Fruit fly (Drosophila melanogaster): Measurements from ENCODE around the gene Nup35.
A peak's percentile ranks its signal among the peaks of the same experiment; 100 is the strongest.

Nup35 gene

dm6 chrX:18647961-18648360, at the start of gene Nup35:
Nup35 (plus strand) TSS chrX:18648182.
- TF ChIP-seq CG8632 (GFP tag; optimal IDR thresholded peaks at IDR 0.05), result no peak
- peak; percentile 18 for TF ChIP-seq svp (GFP tag)
- TF ChIP-seq Eip78C (GFP tag), result peak; percentile 12
- no peak for TF ChIP-seq CG11902 (GFP tag; optimal IDR thresholded peaks at IDR 0.05)

dm6 chrX:18613434-18613833, 34.5 kb upstream of the Nup35 start:
- TF ChIP-seq Smox (GFP tag; optimal IDR thresholded peaks at IDR 0.05) (peak; percentile 31), CG6163 (GFP tag; IDR thresholded peaks at IDR 0.05) (peak; percentile 48; the same call in 1 of the 3 replicates), CG10631 (GFP tag; optimal IDR thresholded peaks at IDR 0.05) (peak; percentile 22), salr (GFP tag; optimal IDR thresholded peaks at IDR 0.05) (no peak), Sox102F (GFP tag; optimal IDR thresholded peaks at IDR 0.05) (peak; percentile 29), CG8632 (GFP tag; optimal IDR thresholded peaks at IDR 0.05) (no peak), Ets21C (GFP tag; optimal IDR thresholded peaks at IDR 0.05) (peak; percentile 27), svp (GFP tag) (peak; percentile 64), spab (GFP tag; optimal IDR thresholded peaks at IDR 0.05) (peak; percentile 9), OdsH (GFP tag; optimal IDR thresholded peaks at IDR 0.05) (peak; percentile 22), Eip75B (GFP tag; optimal IDR thresholded peaks at IDR 0.05) (peak; percentile 19), Eip78C (GFP tag) (peak; percentile 63), CG10669 (GFP tag; optimal IDR thresholded peaks at IDR 0.05) (peak; percentile 46), CG11902 (GFP tag; optimal IDR thresholded peaks at IDR 0.05) (peak; percentile 26), Ets96B (tag; optimal IDR thresholded peaks at IDR 0.05) (peak; percentile 36), Hr4 (GFP tag; optimal IDR thresholded peaks at IDR 0.05) (peak; percentile 10), net (GFP tag; optimal IDR thresholded peaks at IDR 0.05) (no peak), CG1621 (tag; optimal IDR thresholded peaks at IDR 0.05) (peak; percentile 13), CG3919 (GFP tag; optimal IDR thresholded peaks at IDR 0.05) (peak; percentile 22), dsx (GFP tag; optimal IDR thresholded peaks at IDR 0.05; ENCODE audit: poor library complexity, severe bottlenecking) (no peak), CG6792 (GFP tag; optimal IDR thresholded peaks at IDR 0.05) (peak; percentile 27), CG6854 (GFP tag; optimal IDR thresholded peaks at IDR 0.05) (no peak), Hr39 (GFP tag; optimal IDR thresholded peaks at IDR 0.05) (peak; percentile 49), achi (GFP tag; optimal IDR thresholded peaks at IDR 0.05) (peak; percentile 20), CG6808 (GFP tag; optimal IDR thresholded peaks at IDR 0.05) (peak; percentile 12), Sox15 (GFP tag; optimal IDR thresholded peaks at IDR 0.05) (peak; percentile 0), pdm3 (GFP tag; optimal IDR thresholded peaks at IDR 0.05) (peak; percentile 34), Met (GFP tag; optimal IDR thresholded peaks at IDR 0.05) (peak; percentile 44), acj6 (GFP tag; optimal IDR thresholded peaks at IDR 0.05) (peak; percentile 38), CG8119 (GFP tag; IDR thresholded peaks at IDR 0.05) (no peak), ss (GFP tag; optimal IDR thresholded peaks at IDR 0.05) (no peak), CG8319 (GFP tag; optimal IDR thresholded peaks at IDR 0.05) (no peak), CG9139 (GFP tag; optimal IDR thresholded peaks at IDR 0.05) (no peak), CG32006 (GFP tag; optimal IDR thresholded peaks at IDR 0.05) (peak; percentile 12), CG3032 (tag; optimal IDR thresholded peaks at IDR 0.05) (peak; percentile 21), cyc (GFP tag; optimal IDR thresholded peaks at IDR 0.05) (peak; percentile 50), lz (GFP tag; optimal IDR thresholded peaks at IDR 0.05) (peak; percentile 42), fkh (GFP tag; optimal IDR thresholded peaks at IDR 0.05) (no peak), CG31627 (GFP tag; optimal IDR thresholded peaks at IDR 0.05) (peak; percentile 49)

- TF ChIP-seq CG34406 (GFP tag; optimal IDR thresholded peaks at IDR 0.05) (no peak), acj6 (GFP tag; optimal IDR thresholded peaks at IDR 0.05) (no peak), CG11762 (GFP tag; optimal IDR thresholded peaks at IDR 0.05; ENCODE audit: insufficient read depth) (no peak), svp (GFP tag) (no peak), Met (GFP tag; optimal IDR thresholded peaks at IDR 0.05) (no peak), CG4318 (GFP tag; optimal IDR thresholded peaks at IDR 0.05) (no peak), Gug (GFP tag; IDR thresholded peaks at IDR 0.05) (no peak), Hr39 (GFP tag; optimal IDR thresholded peaks at IDR 0.05) (no peak)
Observed at dm6 chrX:18617489-18617888, 30.5 kb upstream of the Nup35 start, which contains the start of gene CG15040. CG15040 (minus strand) TSS chrX:18617589.
